Worm (Caenorhabditis elegans): ENCODE measurements around the gene map-2.

DNA sequence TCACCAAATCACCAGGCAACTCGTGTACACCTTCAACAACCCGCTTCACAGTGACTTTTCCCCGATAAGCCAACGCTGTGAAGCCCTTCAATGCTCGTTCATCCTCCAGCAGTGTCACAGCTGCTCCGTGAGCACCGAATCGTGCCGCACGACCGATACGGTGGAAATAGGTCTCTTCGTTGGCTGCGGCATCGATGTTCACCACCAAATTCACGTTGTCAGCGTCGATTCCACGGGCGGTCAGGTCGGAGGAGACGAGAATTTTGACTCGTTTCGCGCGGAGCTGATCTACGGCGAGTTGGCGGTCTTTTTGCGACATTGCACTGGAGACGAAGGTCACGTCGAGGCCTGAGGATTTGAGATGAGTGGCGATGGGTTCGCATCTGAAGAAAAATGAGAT, 6.0 kb upstream of the map-2 start:
- TF ChIP-seq tab-1 (GFP tag; IDR thresholded peaks at IDR 0.05): no peak
- no peak for TF ChIP-seq ztf-23 (GFP tag; IDR thresholded peaks at IDR 0.05)
- TF ChIP-seq ztf-29 (GFP tag; IDR thresholded peaks at IDR 0.05): no peak
- TF ChIP-seq T22C8.4 (GFP tag; IDR thresholded peaks at IDR 0.05): no peak
- TF ChIP-seq cog-1 (tag; optimal IDR thresholded peaks at IDR 0.05): no peak
- TF ChIP-seq med-1 (GFP tag; optimal IDR thresholded peaks at IDR 0.05; ENCODE audit: insufficient read depth): no peak
